In the genomic region with DNA sequence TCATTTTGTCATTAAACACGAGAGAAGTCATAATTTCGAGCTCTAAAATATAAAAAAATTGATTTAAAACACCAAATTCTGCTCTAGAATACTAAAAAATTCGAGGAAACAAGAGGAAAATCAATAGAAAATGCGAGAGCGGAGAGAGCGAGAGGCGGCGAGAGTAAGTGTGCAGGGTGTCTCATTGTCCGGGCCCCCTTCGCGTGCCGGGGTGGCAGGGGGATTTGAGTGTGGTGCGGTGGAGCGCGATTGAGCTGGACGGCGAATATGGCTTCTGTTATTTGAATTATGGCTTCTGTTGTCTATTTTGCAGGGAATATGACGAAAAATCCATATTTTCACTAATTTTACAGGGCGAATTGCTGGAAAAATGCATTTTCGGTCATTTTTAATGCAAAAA, we compare ENCODE assay signal across 5 worm cellular contexts.
A peak's percentile ranks its signal among the peaks of the same experiment; 100 is the strongest.
TF ChIP-seq lines count a peak whose summit lies in the region.

A gene (minus strand): TSS at position 42 of the 400 bp plus-strand sequence.

TF ChIP-seq in whole organism, L1 larva, 84 proteins besides CTCF, POLR2A, EP300 and RAD21 (continues in another document):
- TF ChIP-seq mab-9 (GFP tag; IDR thresholded peaks at IDR 0.05; lab: Robert Waterston, UW), result no peak
- TF ChIP-seq C34B4.2 (tag; optimal IDR thresholded peaks at IDR 0.05; lab: Kevin White, UChicago), result no peak
- TF ChIP-seq lsy-2 (tag; optimal IDR thresholded peaks at IDR 0.05; lab: Kevin White, UChicago), result peak; percentile 53 to 54
- peak; percentile 20 for TF ChIP-seq swsn-7 (tag; optimal IDR thresholded peaks at IDR 0.05; lab: Kevin White, UChicago)
- TF ChIP-seq snu-23 (GFP tag; optimal IDR thresholded peaks at IDR 0.05; lab: Kevin White, UChicago), result peak; percentile 60
- TF ChIP-seq isw-1 (GFP tag; IDR thresholded peaks at IDR 0.05; lab: Robert Waterston, UW), result peak; percentile 20; the same call in 1 of the 2 replicates
- TF ChIP-seq ceh-82 (tag; optimal IDR thresholded peaks at IDR 0.05; lab: Kevin White, UChicago), result peak in 1 of 3 experiments; percentile 32
- TF ChIP-seq dsc-1 (tag; optimal IDR thresholded peaks at IDR 0.05; lab: Kevin White, UChicago), result peak; percentile 27
- TF ChIP-seq ztf-4 (tag; optimal IDR thresholded peaks at IDR 0.05; lab: Kevin White, UChicago), result no peak
- TF ChIP-seq lin-13 (GFP tag; optimal IDR thresholded peaks at IDR 0.05; lab: Kevin White, UChicago), result peak; percentile 29
- no peak for TF ChIP-seq alr-1 (tag; optimal IDR thresholded peaks at IDR 0.05; lab: Kevin White, UChicago; ENCODE audit: borderline replicate concordance)
- TF ChIP-seq fkh-8 (tag; optimal IDR thresholded peaks at IDR 0.05; lab: Kevin White, UChicago), result peak; percentile 73
- TF ChIP-seq ets-5 (GFP tag; IDR thresholded peaks at IDR 0.05; lab: Robert Waterston, UW), result no peak
- peak; percentile 18 for TF ChIP-seq egl-13 (tag; optimal IDR thresholded peaks at IDR 0.05; lab: Kevin White, UChicago)
- TF ChIP-seq mep-1 (tag; optimal IDR thresholded peaks at IDR 0.05; lab: Kevin White, UChicago), result peak; percentile 47
- TF ChIP-seq lir-3 (tag; optimal IDR thresholded peaks at IDR 0.05; lab: Kevin White, UChicago; ENCODE audit: poor library complexity), result no peak

TF ChIP-seq in whole organism, L3 larva, 47 proteins besides CTCF, POLR2A, EP300 and RAD21:
- peak; percentile 56 for TF ChIP-seq snpc-4 (tag; optimal IDR thresholded peaks at IDR 0.05; lab: Kevin White, UChicago)
- TF ChIP-seq lin-15B (tag; optimal IDR thresholded peaks at IDR 0.05; lab: Kevin White, UChicago), result peak; percentile 68
- TF ChIP-seq ztf-11 (tag; optimal IDR thresholded peaks at IDR 0.05; lab: Kevin White, UChicago), result no peak
- no peak for TF ChIP-seq fkh-2 (tag; optimal IDR thresholded peaks at IDR 0.05; lab: Kevin White, UChicago)
- peak; percentile 68 for TF ChIP-seq nfya-1 (tag; optimal IDR thresholded peaks at IDR 0.05; lab: Kevin White, UChicago; ENCODE audit: insufficient read depth)
- TF ChIP-seq egl-5 (tag; optimal IDR thresholded peaks at IDR 0.05; lab: Kevin White, UChicago), result no peak
- peak; percentile 40 for TF ChIP-seq pha-4 (tag; optimal IDR thresholded peaks at IDR 0.05; lab: Kevin White, UChicago)
- peak; percentile 83 for TF ChIP-seq lin-39 (tag; optimal IDR thresholded peaks at IDR 0.05; lab: Kevin White, UChicago)
- no peak for TF ChIP-seq ztf-4 (tag; optimal IDR thresholded peaks at IDR 0.05; lab: Kevin White, UChicago)
- TF ChIP-seq nhr-237 (tag; optimal IDR thresholded peaks at IDR 0.05; lab: Kevin White, UChicago), result no peak
- TF ChIP-seq sea-2 (GFP tag; optimal IDR thresholded peaks at IDR 0.05; lab: Kevin White, UChicago), result no peak
- TF ChIP-seq hmg-11 (tag; optimal IDR thresholded peaks at IDR 0.05; lab: Kevin White, UChicago), result peak; percentile 61
- TF ChIP-seq R02D3.7 (tag; optimal IDR thresholded peaks at IDR 0.05; lab: Kevin White, UChicago), result no peak
- TF ChIP-seq ceh-9 (tag; optimal IDR thresholded peaks at IDR 0.05; lab: Kevin White, UChicago), result no peak

TF ChIP-seq in whole organism, early embryonic, 17 proteins besides CTCF, POLR2A, EP300 and RAD21:
- no peak for TF ChIP-seq ets-7 (tag; optimal IDR thresholded peaks at IDR 0.05; lab: Kevin White, UChicago)
- TF ChIP-seq ama-1 (optimal IDR thresholded peaks at IDR 0.05; lab: Kevin White, UChicago), result no peak
- no peak for TF ChIP-seq hnd-1 (tag; optimal IDR thresholded peaks at IDR 0.05; lab: Kevin White, UChicago)
- TF ChIP-seq hmg-4 (GFP tag; optimal IDR thresholded peaks at IDR 0.05; lab: Kevin White, UChicago), result peak; percentile 42
- TF ChIP-seq B0310.2 (tag; optimal IDR thresholded peaks at IDR 0.05; lab: Kevin White, UChicago), result no peak
- TF ChIP-seq hmbx-1 (tag; optimal IDR thresholded peaks at IDR 0.05; lab: Kevin White, UChicago), result no peak
- no peak for TF ChIP-seq tbx-11 (GFP tag; IDR thresholded peaks at IDR 0.05; lab: Robert Waterston, UW)
- no peak for TF ChIP-seq ceh-36 (tag; optimal IDR thresholded peaks at IDR 0.05; lab: Kevin White, UChicago)
- TF ChIP-seq F13C5.2 (tag; optimal IDR thresholded peaks at IDR 0.05; lab: Kevin White, UChicago), result no peak
- peak; percentile 13 for TF ChIP-seq aly-1 (tag; optimal IDR thresholded peaks at IDR 0.05; lab: Kevin White, UChicago)
TF ChIP-seq in whole organism, early embryonic: peak in this region for 2.

TF ChIP-seq in whole organism, midembryonic, 9 proteins besides CTCF, POLR2A, EP300 and RAD21:
- TF ChIP-seq flt-1 (GFP tag; IDR thresholded peaks at IDR 0.05; lab: Robert Waterston, UW) (no peak), cog-1 (tag; optimal IDR thresholded peaks at IDR 0.05; lab: Kevin White, UChicago) (peak; percentile 0), T22C8.4 (GFP tag; IDR thresholded peaks at IDR 0.05; lab: Robert Waterston, UW) (peak; percentile 49; the same call in 1 of the 2 replicates), ref-1 (GFP tag; conservative IDR thresholded peaks at IDR 0.05; lab: Robert Waterston, UW) (no peak), ztf-23 (GFP tag; IDR thresholded peaks at IDR 0.05; lab: Robert Waterston, UW) (peak; percentile 70; the same call in 1 of the 2 replicates), ztf-29 (GFP tag; IDR thresholded peaks at IDR 0.05; lab: Robert Waterston, UW) (peak; percentile 73), klf-2 (GFP tag; conservative IDR thresholded peaks at IDR 0.05; lab: Robert Waterston, UW) (no peak), tab-1 (GFP tag; IDR thresholded peaks at IDR 0.05; lab: Robert Waterston, UW) (no peak), med-1 (GFP tag; optimal IDR thresholded peaks at IDR 0.05; lab: Kevin White, UChicago; ENCODE audit: insufficient read depth) (no peak)

TF ChIP-seq in whole organism, young adult, 124 proteins besides CTCF, POLR2A, EP300 and RAD21:
- TF ChIP-seq ceh-27 (GFP tag; optimal IDR thresholded peaks at IDR 0.05; lab: Kevin White, UChicago), result peak; percentile 75
- no peak for TF ChIP-seq K12H6.12 (tag; optimal IDR thresholded peaks at IDR 0.05; lab: Kevin White, UChicago)
- no peak for TF ChIP-seq cebp-1 (GFP tag; IDR thresholded peaks at IDR 0.05; lab: Robert Waterston, UW)
- peak; percentile 19 for TF ChIP-seq cebp-1 (tag; optimal IDR thresholded peaks at IDR 0.05; lab: Kevin White, UChicago)
- peak; percentile 51; the same call in 1 of the 2 replicates for TF ChIP-seq egrh-3 (GFP tag; IDR thresholded peaks at IDR 0.05; lab: Robert Waterston, UW)
- TF ChIP-seq dpl-1 (GFP tag; optimal IDR thresholded peaks at IDR 0.05; lab: Kevin White, UChicago), result peak; percentile 6
- no peak for TF ChIP-seq let-607 (tag; optimal IDR thresholded peaks at IDR 0.05; lab: Kevin White, UChicago)
- TF ChIP-seq hmg-1.2 (GFP tag; IDR thresholded peaks at IDR 0.05; lab: Robert Waterston, UW), result peak; percentile 29; the same call in 1 of the 2 replicates
- no peak for TF ChIP-seq ceh-100 (GFP tag; IDR thresholded peaks at IDR 0.05; lab: Robert Waterston, UW)
- TF ChIP-seq attf-5 (GFP tag; optimal IDR thresholded peaks at IDR 0.05; lab: Kevin White, UChicago), result peak; percentile 61
- peak; percentile 76 for TF ChIP-seq mcd-1 (GFP tag; IDR thresholded peaks at IDR 0.05; lab: Robert Waterston, UW)
- peak; percentile 89 for TF ChIP-seq zfh-2 (GFP tag; conservative IDR thresholded peaks at IDR 0.05; lab: Robert Waterston, UW)
